Worm (Caenorhabditis elegans): ENCODE data around the gene F13E9.12.

The F13E9.12 gene

DNA sequence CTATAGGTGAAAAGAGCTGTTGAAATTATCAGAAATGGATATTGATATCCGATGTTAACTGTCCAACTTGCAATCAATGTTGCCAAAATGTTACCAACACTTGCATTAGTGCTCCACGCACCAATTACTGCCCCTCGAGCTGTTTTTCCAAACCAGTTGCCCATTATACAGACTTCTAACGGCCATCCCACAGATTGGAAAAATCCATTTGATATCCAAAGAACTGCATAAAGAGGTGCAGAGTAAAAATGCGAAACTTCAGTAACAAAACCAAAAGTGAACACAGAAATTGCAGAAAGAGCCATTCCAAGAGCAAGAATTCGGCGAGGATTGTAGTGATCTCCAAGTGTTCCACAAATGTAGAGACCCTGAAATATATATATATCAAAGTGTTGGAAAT lies 20.4 kb downstream of the F13E9.12 start:
- TF ChIP-seq aha-1 (tag): peak; percentile 53
- no peak for TF ChIP-seq pha-4 (GFP tag; IDR thresholded peaks at IDR 0.05)
- TF ChIP-seq pha-4 (tag; optimal IDR thresholded peaks at IDR 0.05): no peak

- no peak for TF ChIP-seq jun-1 (tag; optimal IDR thresholded peaks at IDR 0.05)
- TF ChIP-seq unc-62 (GFP tag; optimal IDR thresholded peaks at IDR 0.05 in 1 of 2): no peak
- no peak for TF ChIP-seq unc-62 (tag; optimal IDR thresholded peaks at IDR 0.05)
- peak in 1 of 2 experiments; percentile 45 for TF ChIP-seq mdl-1 (tag; optimal IDR thresholded peaks at IDR 0.05)
- TF ChIP-seq php-3 (GFP tag; IDR thresholded peaks at IDR 0.05): no peak
- TF ChIP-seq madf-9 (GFP tag; conservative IDR thresholded peaks at IDR 0.05): no peak
- TF ChIP-seq lin-29 (GFP tag; IDR thresholded peaks at IDR 0.05): no peak
- no peak for TF ChIP-seq lim-7 (GFP tag; IDR thresholded peaks at IDR 0.05)
- peak; percentile 4 for TF ChIP-seq hlh-30 (tag; optimal IDR thresholded peaks at IDR 0.05; ENCODE audit: insufficient read depth)
- peak; percentile 26 for TF ChIP-seq nhr-6 (tag; optimal IDR thresholded peaks at IDR 0.05)
- no peak for TF ChIP-seq unc-39 (tag; optimal IDR thresholded peaks at IDR 0.05)
- TF ChIP-seq pha-4 (GFP tag; IDR thresholded peaks at IDR 0.05): no peak
- peak; percentile 19 for TF ChIP-seq pha-4 (tag; optimal IDR thresholded peaks at IDR 0.05)
- peak in 1 of 2 experiments; percentile 57 for TF ChIP-seq lsy-2 (tag; optimal IDR thresholded peaks at IDR 0.05)
- TF ChIP-seq zip-2 (tag; optimal IDR thresholded peaks at IDR 0.05): no peak
- no peak for TF ChIP-seq daf-16 (GFP tag; optimal IDR thresholded peaks at IDR 0.05)
- peak; percentile 35 for TF ChIP-seq daf-16 (tag; optimal IDR thresholded peaks at IDR 0.05)
- peak; percentile 42 for TF ChIP-seq mep-1 (tag; optimal IDR thresholded peaks at IDR 0.05)
- TF ChIP-seq hlh-11 (tag; optimal IDR thresholded peaks at IDR 0.05): peak; percentile 12
- no peak for TF ChIP-seq nhr-102 (tag; optimal IDR thresholded peaks at IDR 0.05)
- TF ChIP-seq D1046.2 (GFP tag; IDR thresholded peaks at IDR 0.05): no peak
- TF ChIP-seq mes-2 (tag; optimal IDR thresholded peaks at IDR 0.05; ENCODE audit: poor library complexity, severe bottlenecking): peak; percentile 3
- TF ChIP-seq Y5F2A.4 (GFP tag; optimal IDR thresholded peaks at IDR 0.05): no peak
- no peak for TF ChIP-seq dpl-1 (GFP tag; optimal IDR thresholded peaks at IDR 0.05)
- TF ChIP-seq dve-1 (tag; optimal IDR thresholded peaks at IDR 0.05; ENCODE audit: insufficient read depth): peak; percentile 42
- TF ChIP-seq lin-38 (GFP tag; IDR thresholded peaks at IDR 0.05): no peak
- TF ChIP-seq spr-3 (GFP tag; optimal IDR thresholded peaks at IDR 0.05): no peak
- TF ChIP-seq skn-1 (tag; optimal IDR thresholded peaks at IDR 0.05): no peak
- TF ChIP-seq ceh-44 (GFP tag; IDR thresholded peaks at IDR 0.05): no peak
- peak; percentile 44 for TF ChIP-seq nhr-28 (tag; optimal IDR thresholded peaks at IDR 0.05)
Measured at ce11 chrIV:10852403-10852802, 22.0 kb downstream of the F13E9.12 start.

DNA sequence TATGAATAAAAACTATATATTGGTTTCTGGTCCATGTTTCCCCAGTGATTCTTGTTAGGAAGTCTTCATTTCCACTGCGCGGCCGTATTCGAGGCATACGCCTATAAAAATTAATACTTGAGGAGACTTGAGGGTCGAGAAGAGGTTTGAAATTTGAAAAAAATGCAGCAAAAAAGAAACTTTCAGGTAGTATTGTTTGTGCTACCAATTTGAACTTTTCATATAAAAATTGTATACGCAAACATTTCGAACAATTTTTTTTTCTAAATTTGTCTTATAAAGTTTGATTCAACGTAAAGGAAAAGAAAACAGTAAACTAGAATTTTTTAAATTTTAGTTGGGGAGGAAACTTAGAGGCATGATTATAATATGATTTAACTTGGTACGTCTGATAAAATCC lies 22.6 kb downstream of the F13E9.12 start, which contains the start of gene T11G6.4:
Gene T11G6.4 (minus strand): TSS at position 101 of the 400 bp plus-strand sequence.
- TF ChIP-seq aha-1 (tag): peak; percentile 70
- no peak for TF ChIP-seq hlh-11 (tag; optimal IDR thresholded peaks at IDR 0.05)

ce11 chrIV:10851136-10851535 lies 23.3 kb downstream of the F13E9.12 start:
- TF ChIP-seq unc-62 (GFP tag; optimal IDR thresholded peaks at IDR 0.05 in 1 of 2) (peak in 1 of 2 experiments; percentile 50), unc-62 (tag; optimal IDR thresholded peaks at IDR 0.05) (no peak), ceh-62 (tag; optimal IDR thresholded peaks at IDR 0.05) (no peak)

DNA sequence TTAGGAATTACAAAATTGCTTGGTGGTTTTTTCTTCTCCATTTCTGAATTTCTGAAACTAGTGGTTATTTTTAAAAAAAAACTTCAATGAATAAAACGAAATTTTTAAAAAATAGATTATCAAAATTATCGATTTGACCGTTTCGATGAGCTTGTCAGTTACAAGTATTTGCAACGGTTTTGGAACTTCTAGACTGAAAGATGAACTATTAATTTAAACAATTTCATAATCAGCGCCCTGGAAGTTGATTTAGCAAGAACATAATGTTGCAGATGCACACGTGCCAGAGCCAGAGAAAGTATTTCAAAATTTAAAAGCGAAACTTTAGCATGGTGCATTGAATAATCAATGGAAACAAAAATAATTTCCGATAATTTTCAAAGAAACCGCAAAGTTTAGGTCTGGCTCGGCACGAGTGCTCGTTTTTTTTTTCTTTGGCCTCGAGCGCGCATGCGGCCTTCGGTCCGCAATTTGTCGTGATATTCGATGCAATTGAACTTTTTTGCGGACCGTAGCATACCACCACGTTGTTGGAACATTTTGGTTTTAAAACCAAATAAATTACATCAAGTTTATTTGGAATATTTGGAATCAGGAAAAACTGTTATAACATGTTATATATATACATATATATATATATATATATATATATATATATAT lies 31.6 kb downstream of the F13E9.12 start, which contains the start of gene T11G6.5:
Gene T11G6.5 (minus strand): TSS at position 51 of the 660 bp plus-strand sequence.
- TF ChIP-seq lin-29 (GFP tag; IDR thresholded peaks at IDR 0.05): no peak
- peak; percentile 89 for TF ChIP-seq hlh-30 (tag; optimal IDR thresholded peaks at IDR 0.05; ENCODE audit: insufficient read depth)
- no peak for TF ChIP-seq ceh-28 (tag; optimal IDR thresholded peaks at IDR 0.05)
- TF ChIP-seq aly-2 (tag; optimal IDR thresholded peaks at IDR 0.05): no peak
- no peak for TF ChIP-seq cey-2 (tag; optimal IDR thresholded peaks at IDR 0.05; ENCODE audit: borderline replicate concordance, insufficient read depth)
- TF ChIP-seq lin-1 (GFP tag; IDR thresholded peaks at IDR 0.05): no peak
- TF ChIP-seq zfp-2 (tag; optimal IDR thresholded peaks at IDR 0.05): no peak
- TF ChIP-seq nhr-42 (GFP tag; IDR thresholded peaks at IDR 0.05): no peak
- no peak for TF ChIP-seq sdz-12 (GFP tag; optimal IDR thresholded peaks at IDR 0.05)
- TF ChIP-seq nhr-111 (GFP tag; optimal IDR thresholded peaks at IDR 0.05): no peak
- no peak for TF ChIP-seq ctbp-1 (GFP tag; IDR thresholded peaks at IDR 0.05)
- TF ChIP-seq T20F7.1 (GFP tag; optimal IDR thresholded peaks at IDR 0.05): no peak
- TF ChIP-seq lsy-2 (tag; optimal IDR thresholded peaks at IDR 0.05): peak in 1 of 2 experiments; percentile 95
- no peak for TF ChIP-seq daf-19 (GFP tag; conservative IDR thresholded peaks at IDR 0.05)
- no peak for TF ChIP-seq egl-43 (GFP tag; IDR thresholded peaks at IDR 0.05)
- peak; percentile 4 for TF ChIP-seq lin-13 (GFP tag; optimal IDR thresholded peaks at IDR 0.05)

All from whole organism, L4 larva.